Worm (Caenorhabditis elegans) whole organism, L2 larva: ENCODE results near the gene sut-2.

Source experiments
- ama-1 ChIP-seq: fragments of 150-350 bp; optimal IDR thresholded peaks from 2 replicates; lab custom pipeline; 2018; ENCODE audit warnings: inconsistent platforms
- lin-11 ChIP-seq: fragments of 150-350 bp; sonication (generic microtip); optimal IDR thresholded peaks from 2 replicates; lab custom pipeline; 2014; ENCODE audit warnings: missing biosample characterization, missing genetic modification characterization, inconsistent platforms, mixed read lengths
- lin-13 ChIP-seq: fragments of 150-350 bp; optimal IDR thresholded peaks from 2 replicates; lab custom pipeline; 2014; ENCODE audit warnings: missing biosample characterization, missing genetic modification reagents, missing genetic modification characterization
- lsy-2 ChIP-seq, 2 experiments: fragments of 150-350 bp in 1 of 2; sonication (generic microtip) in 1 of 2; optimal IDR thresholded peaks; 2 replicates each; lab custom pipeline; 2014 to 2017; ENCODE audit warnings: missing biosample characterization in 2 of 2, missing genetic modification characterization in 2 of 2
- mbf-1 ChIP-seq: sonication (generic microtip); optimal IDR thresholded peaks from 2 replicates; lab custom pipeline; 2017; ENCODE audit warnings: missing biosample characterization, missing genetic modification characterization
- nhr-11 ChIP-seq: fragments of 150-350 bp; optimal IDR thresholded peaks from 2 replicates; lab custom pipeline; 2014; ENCODE audit warnings: missing biosample characterization, missing genetic modification characterization
- nhr-237 ChIP-seq: fragments of 150-350 bp; optimal IDR thresholded peaks from 2 replicates; lab custom pipeline; 2014; ENCODE audit warnings: missing biosample characterization, missing genetic modification characterization
- nhr-77 ChIP-seq: fragments of 150-350 bp; optimal IDR thresholded peaks from 2 replicates; lab custom pipeline; 2014; ENCODE audit warnings: missing biosample characterization, missing genetic modification characterization
- skn-1 ChIP-seq: sonication (generic microtip); optimal IDR thresholded peaks from 2 replicates; lab custom pipeline; 2017; ENCODE audit warnings: missing biosample characterization, missing genetic modification characterization
- snpc-4 ChIP-seq: fragments of 150-350 bp; optimal IDR thresholded peaks from 2 replicates; lab custom pipeline; 2014; ENCODE audit warnings: missing biosample characterization, missing genetic modification characterization

DNA sequence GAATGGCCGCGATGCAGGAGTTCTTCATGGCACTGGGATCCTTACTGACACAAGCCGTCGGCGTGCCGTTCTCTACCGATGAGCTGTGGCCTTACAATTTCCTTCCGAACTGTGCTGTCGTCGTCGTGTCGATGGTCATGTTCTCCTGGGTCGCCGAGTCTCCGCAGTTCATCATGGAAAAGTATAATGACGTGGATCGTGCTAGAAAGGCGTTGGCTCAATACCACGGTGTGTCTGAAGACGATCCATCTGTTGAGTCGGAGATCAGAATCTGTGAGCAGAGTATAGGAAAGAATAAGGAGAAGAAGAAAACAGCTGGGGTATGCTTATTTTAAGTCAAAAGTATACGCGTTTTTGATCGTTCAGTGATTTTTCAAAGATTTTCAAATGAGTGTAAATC is 29.4 kb upstream of the sut-2 start:
- TF ChIP-seq lin-13 (GFP tag; lab: Kevin White, UChicago) (no peak), nhr-237 (tag; lab: Kevin White, UChicago) (no peak), ama-1 (lab: Kevin White, UChicago) (no peak), lsy-2 (tag; optimal IDR thresholded peaks at IDR 0.05; lab: Kevin White, UChicago) (no peak), nhr-11 (tag; lab: Kevin White, UChicago) (no peak), snpc-4 (tag; lab: Kevin White, UChicago) (no peak), skn-1 (no peak), nhr-77 (tag; lab: Kevin White, UChicago) (no peak), mbf-1 (no peak), lin-11 (tag; lab: Kevin White, UChicago) (no peak)
